Fruit fly (Drosophila melanogaster) whole organism, adult: Measurements from ENCODE around the gene ro.

Experiments used
- CG11617 ChIP-seq: fragments of 200-800 bp; sonication (Bioruptor generic); optimal IDR thresholded peaks from 2 replicates; lab custom pipeline; 2017; ENCODE audit warnings: mild to moderate bottlenecking, missing biosample characterization, missing genetic modification reagents, missing genetic modification characterization
- CG12768 ChIP-seq: fragments of 200-800 bp; sonication (Bioruptor generic); optimal IDR thresholded peaks from 2 replicates; lab custom pipeline; 2017; ENCODE audit warnings: missing biosample characterization, missing genetic modification characterization, mild to moderate bottlenecking, moderate library complexity, missing genetic modification reagents
- CG14711 ChIP-seq: fragments of 200-800 bp; sonication (Bioruptor generic); optimal IDR thresholded peaks from 2 replicates; lab custom pipeline; 2018; ENCODE audit warnings: missing biosample characterization, mild to moderate bottlenecking, missing genetic modification characterization, moderate library complexity
- CG33017 ChIP-seq: fragments of 200-800 bp; sonication (Bioruptor generic); optimal IDR thresholded peaks from 2 replicates; lab custom pipeline; 2018; ENCODE audit warnings: missing biosample characterization, mild to moderate bottlenecking, missing genetic modification characterization, moderate library complexity
- CG7101 ChIP-seq: fragments of 200-800 bp; sonication (Bioruptor generic); optimal IDR thresholded peaks from 2 replicates; lab custom pipeline; 2018; ENCODE audit warnings: missing biosample characterization, mild to moderate bottlenecking, missing genetic modification characterization, moderate library complexity
- Clk ChIP-seq: fragments of 200-800 bp; sonication (Bioruptor generic); optimal IDR thresholded peaks from 2 replicates; lab custom pipeline; 2017; ENCODE audit warnings: missing biosample characterization, missing genetic modification characterization
- Crg-1 ChIP-seq: fragments of 200-800 bp; sonication (Bioruptor generic); optimal IDR thresholded peaks from 2 replicates; lab custom pipeline; 2016; ENCODE audit warnings: missing biosample characterization, missing genetic modification characterization
- Hr96 ChIP-seq: fragments of 200-800 bp; sonication (Bioruptor generic); optimal IDR thresholded peaks from 2 replicates; lab custom pipeline; 2016; ENCODE audit warnings: missing biosample characterization, missing genetic modification characterization
- Mnt ChIP-seq: fragments of 200-800 bp; sonication (Bioruptor generic); optimal IDR thresholded peaks from 2 replicates; lab custom pipeline; 2016; ENCODE audit warnings: missing biosample characterization, mild to moderate bottlenecking, missing genetic modification characterization
- cic ChIP-seq: fragments of 200-800 bp; sonication (Bioruptor generic); optimal IDR thresholded peaks from 2 replicates; lab custom pipeline; 2017; ENCODE audit warnings: missing biosample characterization, mild to moderate bottlenecking, missing genetic modification characterization, moderate library complexity
- cnc ChIP-seq, 2 experiments: fragments of >200 bp; optimal IDR thresholded peaks; 2 replicates each; lab custom pipeline; 2017
- ovo ChIP-seq: fragments of 200-800 bp; sonication (Bioruptor generic); optimal IDR thresholded peaks from 2 replicates; lab custom pipeline; 2016; ENCODE audit warnings: missing biosample characterization, missing genetic modification characterization
- tj ChIP-seq: fragments of 200-800 bp; sonication (Bioruptor generic); optimal IDR thresholded peaks from 3 replicates; lab custom pipeline; 2017; ENCODE audit warnings: missing biosample characterization, mild to moderate bottlenecking, missing genetic modification characterization, moderate library complexity
- toe ChIP-seq: fragments of 200-800 bp; sonication (Bioruptor generic); optimal IDR thresholded peaks from 2 replicates; lab custom pipeline; 2016; ENCODE audit warnings: missing biosample characterization, missing genetic modification characterization

- TF ChIP-seq CG7101, result no peak
- no peak for TF ChIP-seq ovo
- TF ChIP-seq CG11617 (GFP tag; lab: Kevin White, UChicago), result no peak
- no peak for TF ChIP-seq Hr96 (GFP tag; lab: Kevin White, UChicago)
- no peak for TF ChIP-seq cnc (optimal IDR thresholded peaks at IDR 0.05; lab: Kevin White, UChicago)
- TF ChIP-seq Crg-1 (GFP tag; lab: Kevin White, UChicago), result no peak
- no peak for TF ChIP-seq CG33017
- TF ChIP-seq CG14711 (tag; lab: Kevin White, UChicago), result no peak
- no peak for TF ChIP-seq CG12768 (GFP tag; lab: Kevin White, UChicago)
- TF ChIP-seq Clk (GFP tag; lab: Kevin White, UChicago), result no peak
- TF ChIP-seq Mnt (GFP tag; lab: Kevin White, UChicago), result no peak
- no peak for TF ChIP-seq toe
- no peak for TF ChIP-seq cic (GFP tag; lab: Kevin White, UChicago)
- no peak for TF ChIP-seq tj
Measured at dm6 chr3R:26893621-26894316, 12.8 kb upstream of the ro start.
